Worm (Caenorhabditis elegans): Measurements from ENCODE around the gene ril-2.

ril-2 gene

ce11 chrV:12637764-12638502 lies 39.0 kb upstream of the ril-2 start (continued):
- TF ChIP-seq ceh-90 (tag; optimal IDR thresholded peaks at IDR 0.05) (no peak), ceh-63 (GFP tag; optimal IDR thresholded peaks at IDR 0.05) (no peak), ces-1 (GFP tag; optimal IDR thresholded peaks at IDR 0.05) (no peak), C34B4.2 (tag; optimal IDR thresholded peaks at IDR 0.05) (no peak), jun-1 (tag; optimal IDR thresholded peaks at IDR 0.05) (no peak), rnt-1 (tag; optimal IDR thresholded peaks at IDR 0.05) (peak; percentile 19), blmp-1 (tag; optimal IDR thresholded peaks at IDR 0.05) (peak; percentile 14), vab-15 (tag; optimal IDR thresholded peaks at IDR 0.05) (no peak), zip-4 (GFP tag; optimal IDR thresholded peaks at IDR 0.05) (no peak)

ce11 chrV:12637238-12637690 lies 38.3 kb upstream of the ril-2 start, which contains the start of gene F56H9.2:
TSS of gene F56H9.2 (plus strand) at chrV:12637663.
- TF ChIP-seq unc-130 (tag; optimal IDR thresholded peaks at IDR 0.05), result peak; percentile 94
- peak; percentile 74 for TF ChIP-seq swsn-7 (tag; optimal IDR thresholded peaks at IDR 0.05)
- no peak for TF ChIP-seq C04F5.9 (tag; optimal IDR thresholded peaks at IDR 0.05)
- peak; percentile 83 for TF ChIP-seq tbx-2 (tag; optimal IDR thresholded peaks at IDR 0.05)
- TF ChIP-seq rnt-1 (tag; optimal IDR thresholded peaks at IDR 0.05), result peak; percentile 88
- peak; percentile 72 for TF ChIP-seq mep-1 (tag; optimal IDR thresholded peaks at IDR 0.05)
- TF ChIP-seq zag-1 (tag; optimal IDR thresholded peaks at IDR 0.05), result no peak
- TF ChIP-seq lin-39 (tag; optimal IDR thresholded peaks at IDR 0.05), result peak; percentile 10
- no peak for TF ChIP-seq mab-9 (GFP tag; IDR thresholded peaks at IDR 0.05)
- TF ChIP-seq nhr-85 (tag), result peak; percentile 98
- TF ChIP-seq dpl-1 (GFP tag; optimal IDR thresholded peaks at IDR 0.05), result peak; percentile 24 to 34 (median 29)
- TF ChIP-seq pax-3 (tag; optimal IDR thresholded peaks at IDR 0.05), result peak; percentile 83
- TF ChIP-seq ama-1 (optimal IDR thresholded peaks at IDR 0.05), result peak; percentile 36
- TF ChIP-seq dsc-1 (tag; optimal IDR thresholded peaks at IDR 0.05), result peak; percentile 82
- TF ChIP-seq nhr-20 (tag; optimal IDR thresholded peaks at IDR 0.05), result peak; percentile 98
- TF ChIP-seq nhr-77 (tag; optimal IDR thresholded peaks at IDR 0.05), result peak; percentile 58
- no peak for TF ChIP-seq snpc-4 (tag; optimal IDR thresholded peaks at IDR 0.05)
- peak in 1 of 2 experiments; percentile 96 for TF ChIP-seq mdl-1 (tag; optimal IDR thresholded peaks at IDR 0.05)
- peak; percentile 26 for TF ChIP-seq mef-2 (tag; optimal IDR thresholded peaks at IDR 0.05)
- no peak for TF ChIP-seq nhr-11 (tag; optimal IDR thresholded peaks at IDR 0.05)
- TF ChIP-seq unc-30 (tag; optimal IDR thresholded peaks at IDR 0.05), result no peak
- TF ChIP-seq egl-27 (tag; optimal IDR thresholded peaks at IDR 0.05), result peak; percentile 66 to 72
- TF ChIP-seq skn-1 (tag; optimal IDR thresholded peaks at IDR 0.05), result peak; percentile 65
- TF ChIP-seq isw-1 (GFP tag; IDR thresholded peaks at IDR 0.05), result 0 out of 2 replicates have a peak, but pooled peaks have one; percentile 2
- TF ChIP-seq lir-3 (tag; optimal IDR thresholded peaks at IDR 0.05; ENCODE audit: poor library complexity), result peak; percentile 46
- TF ChIP-seq lin-15B (tag; optimal IDR thresholded peaks at IDR 0.05), result no peak
- peak; percentile 13 for TF ChIP-seq fos-1 (tag; optimal IDR thresholded peaks at IDR 0.05)
- TF ChIP-seq efl-1 (optimal IDR thresholded peaks at IDR 0.05), result peak; percentile 44 to 46
- TF ChIP-seq efl-1 (GFP tag; optimal IDR thresholded peaks at IDR 0.05 in 1 of 2), result peak; percentile 14 to 92
- TF ChIP-seq unc-62 (GFP tag; optimal IDR thresholded peaks at IDR 0.05), result no peak
- TF ChIP-seq hpl-2 (GFP tag; optimal IDR thresholded peaks at IDR 0.05), result no peak
- peak; percentile 41 for TF ChIP-seq C16A3.4 (tag; optimal IDR thresholded peaks at IDR 0.05)
- TF ChIP-seq ztf-4 (tag; optimal IDR thresholded peaks at IDR 0.05), result peak; percentile 4
- TF ChIP-seq ets-5 (GFP tag; IDR thresholded peaks at IDR 0.05), result no peak
- no peak for TF ChIP-seq nhr-84 (tag; optimal IDR thresholded peaks at IDR 0.05)
- peak; percentile 76 for TF ChIP-seq blmp-1 (tag; optimal IDR thresholded peaks at IDR 0.05)
- no peak for TF ChIP-seq fkh-10 (GFP tag; optimal IDR thresholded peaks at IDR 0.05)
- TF ChIP-seq ceh-8 (GFP tag; optimal IDR thresholded peaks at IDR 0.05), result no peak
- TF ChIP-seq fkh-4 (tag; optimal IDR thresholded peaks at IDR 0.05; ENCODE audit: borderline replicate concordance), result no peak
- no peak for TF ChIP-seq fkh-8 (tag; optimal IDR thresholded peaks at IDR 0.05)
- TF ChIP-seq elt-3 (tag; optimal IDR thresholded peaks at IDR 0.05), result peak in 3 of 6 experiments; percentile 68 to 92 (median 70)
- TF ChIP-seq aly-2 (tag; optimal IDR thresholded peaks at IDR 0.05), result no peak
- TF ChIP-seq irx-1 (tag; optimal IDR thresholded peaks at IDR 0.05), result peak; percentile 59
- TF ChIP-seq efl-3 (GFP tag; optimal IDR thresholded peaks at IDR 0.05), result no peak

Data from whole organism, L1 larva.